Fruit fly (Drosophila melanogaster): ENCODE results near the gene IntS11.

IntS11 gene

dm6 chr3R:29771645-29772089, 26.5 kb downstream of the IntS11 start (continued):
- peak; percentile 24 for TF ChIP-seq CG15269 (tag; optimal IDR thresholded peaks at IDR 0.05)
- TF ChIP-seq unc-4 (GFP tag; IDR thresholded peaks at IDR 0.05; ENCODE audit: partially characterized antibody) = peak; percentile 30; the same call in 1 of the 2 replicates
- TF ChIP-seq ATbp (GFP tag; optimal IDR thresholded peaks at IDR 0.05) = peak; percentile 65
- 0 out of 2 replicates have a peak, but pooled peaks have one; percentile 38 for TF ChIP-seq CG5953 (GFP tag; IDR thresholded peaks at IDR 0.05)
- TF ChIP-seq CG6813 (GFP tag; optimal IDR thresholded peaks at IDR 0.05) = peak; percentile 53
- peak; percentile 70 for TF ChIP-seq oc (tag; optimal IDR thresholded peaks at IDR 0.05)
- no peak for TF ChIP-seq grau (tag; optimal IDR thresholded peaks at IDR 0.05)
- TF ChIP-seq CG32767 (GFP tag; IDR thresholded peaks at IDR 0.05) = peak; percentile 31; the same call in 1 of the 2 replicates
- TF ChIP-seq tna (GFP tag; IDR thresholded peaks at IDR 0.05; ENCODE audit: partially characterized antibody) = peak; percentile 62; the same call in 1 of the 2 replicates
- TF ChIP-seq abd-A (tag; optimal IDR thresholded peaks at IDR 0.05) = peak; percentile 92
- TF ChIP-seq CG17568 (GFP tag; optimal IDR thresholded peaks at IDR 0.05) = peak; percentile 38
- TF ChIP-seq hb (GFP tag; IDR thresholded peaks at IDR 0.05; ENCODE audit: partially characterized antibody) = no peak
- peak; percentile 6; the same call in 2 of the 3 replicates for TF ChIP-seq CG6791 (GFP tag; IDR thresholded peaks at IDR 0.05; ENCODE audit: partially characterized antibody)
- no peak for TF ChIP-seq Rfx (GFP tag; IDR thresholded peaks at IDR 0.05)
- TF ChIP-seq crol (GFP tag; IDR thresholded peaks at IDR 0.05) = peak; percentile 96
- peak; percentile 69; the same call in 1 of the 2 replicates for TF ChIP-seq amos (GFP tag; IDR thresholded peaks at IDR 0.05; ENCODE audit: partially characterized antibody)
- TF ChIP-seq Ptx1 (GFP tag; IDR thresholded peaks at IDR 0.05) = no peak
- TF ChIP-seq disco-r (GFP tag; optimal IDR thresholded peaks at IDR 0.05) = peak; percentile 44
- TF ChIP-seq gce (GFP tag; IDR thresholded peaks at IDR 0.05) = 0 out of 3 replicates have a peak, but pooled peaks have one; percentile 38
- TF ChIP-seq E2f2 (GFP tag; IDR thresholded peaks at IDR 0.05) = peak; percentile 31; the same call in 1 of the 2 replicates
- TF ChIP-seq CG15601 (tag; optimal IDR thresholded peaks at IDR 0.05) = peak; percentile 38
- TF ChIP-seq CG13287 (GFP tag; IDR thresholded peaks at IDR 0.05; ENCODE audit: partially characterized antibody) = peak; percentile 68
- TF ChIP-seq sisA (GFP tag; IDR thresholded peaks at IDR 0.05) = no peak
- peak; percentile 99 for TF ChIP-seq kay (GFP tag; optimal IDR thresholded peaks at IDR 0.05)
- no peak for TF ChIP-seq Rx (GFP tag; IDR thresholded peaks at IDR 0.05)
- no peak for TF ChIP-seq CG10543 (GFP tag; optimal IDR thresholded peaks at IDR 0.05)
- TF ChIP-seq HLHmδ (GFP tag; optimal IDR thresholded peaks at IDR 0.05) = peak; percentile 59
- TF ChIP-seq Fer1 (GFP tag; optimal IDR thresholded peaks at IDR 0.05) = peak; percentile 44
- peak; percentile 47 for TF ChIP-seq CG12769 (tag; optimal IDR thresholded peaks at IDR 0.05)
- TF ChIP-seq kah (GFP tag; optimal IDR thresholded peaks at IDR 0.05) = peak; percentile 89
- peak; percentile 11 for TF ChIP-seq Atf3 (GFP tag; optimal IDR thresholded peaks at IDR 0.05)
- TF ChIP-seq Nf-YC (tag; optimal IDR thresholded peaks at IDR 0.05) = peak; percentile 6
- no peak for TF ChIP-seq CG2889 (GFP tag; IDR thresholded peaks at IDR 0.05)
- no peak; the same call in 2 of the 3 replicates for TF ChIP-seq tgo (GFP tag; IDR thresholded peaks at IDR 0.05)
- peak; percentile 33; the same call in 1 of the 2 replicates for TF ChIP-seq inv (GFP tag; IDR thresholded peaks at IDR 0.05; ENCODE audit: partially characterized antibody)
- no peak for TF ChIP-seq zfh2 (GFP tag; optimal IDR thresholded peaks at IDR 0.05)
- 0 out of 3 replicates have a peak, but pooled peaks have one; percentile 13 for TF ChIP-seq Opbp (GFP tag; IDR thresholded peaks at IDR 0.05; ENCODE audit: partially characterized antibody)
- peak; percentile 51; the same call in 1 of the 3 replicates for TF ChIP-seq so (GFP tag; IDR thresholded peaks at IDR 0.05)
- TF ChIP-seq rib (GFP tag; IDR thresholded peaks at IDR 0.05) = 0 out of 2 replicates have a peak, but pooled peaks have one; percentile 33
- peak; percentile 26; the same call in 1 of the 3 replicates for TF ChIP-seq CG34422 (GFP tag; IDR thresholded peaks at IDR 0.05)
- TF ChIP-seq corto (GFP tag; optimal IDR thresholded peaks at IDR 0.05) = no peak
- no peak for TF ChIP-seq slbo (GFP tag; IDR thresholded peaks at IDR 0.05)
- TF ChIP-seq CG12744 (GFP tag; optimal IDR thresholded peaks at IDR 0.05) = no peak
- peak; percentile 65 for TF ChIP-seq CG15479 (GFP tag; optimal IDR thresholded peaks at IDR 0.05)
- TF ChIP-seq Dp (GFP tag; optimal IDR thresholded peaks at IDR 0.05) = peak; percentile 57
- peak; percentile 91; the same call in 2 of the 3 replicates for TF ChIP-seq zen2 (GFP tag; IDR thresholded peaks at IDR 0.05; ENCODE audit: partially characterized antibody)
- TF ChIP-seq CG4360 (GFP tag; IDR thresholded peaks at IDR 0.05) = peak; percentile 27; the same call in 1 of the 2 replicates
- TF ChIP-seq HLH4C (GFP tag; IDR thresholded peaks at IDR 0.05; ENCODE audit: partially characterized antibody) = peak; percentile 33; the same call in 1 of the 3 replicates

Data from whole organism, embryonic.